Fruit fly (Drosophila melanogaster): ENCODE measurements around the gene sr.

DNA sequence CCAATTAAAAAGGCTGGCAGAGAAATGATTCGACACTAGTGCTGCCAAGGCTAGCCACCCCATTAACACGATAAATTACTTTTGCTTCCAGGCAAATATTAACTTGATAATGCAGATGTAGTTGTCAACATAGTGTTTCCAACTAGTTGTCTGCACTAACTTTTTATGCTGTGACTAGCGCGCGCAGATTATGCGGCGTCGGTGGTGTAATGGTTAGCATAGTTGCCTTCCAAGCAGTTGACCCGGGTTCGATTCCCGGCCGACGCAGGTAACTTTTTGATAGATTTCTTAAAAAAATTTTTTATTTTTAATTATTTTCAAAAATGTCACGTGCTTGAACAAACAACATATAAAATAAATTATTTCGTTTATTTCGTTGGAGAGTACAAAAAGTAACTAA lies 17.8 kb downstream of the sr start:
- TF ChIP-seq CG8478 (optimal IDR thresholded peaks at IDR 0.05): no peak
- no peak for TF ChIP-seq CTCF (optimal IDR thresholded peaks at IDR 0.05)
